Worm (Caenorhabditis elegans): ENCODE measurements around the gene sru-17.
A peak's percentile ranks its signal among the peaks of the same experiment; 100 is the strongest.

Gene sru-17

DNA sequence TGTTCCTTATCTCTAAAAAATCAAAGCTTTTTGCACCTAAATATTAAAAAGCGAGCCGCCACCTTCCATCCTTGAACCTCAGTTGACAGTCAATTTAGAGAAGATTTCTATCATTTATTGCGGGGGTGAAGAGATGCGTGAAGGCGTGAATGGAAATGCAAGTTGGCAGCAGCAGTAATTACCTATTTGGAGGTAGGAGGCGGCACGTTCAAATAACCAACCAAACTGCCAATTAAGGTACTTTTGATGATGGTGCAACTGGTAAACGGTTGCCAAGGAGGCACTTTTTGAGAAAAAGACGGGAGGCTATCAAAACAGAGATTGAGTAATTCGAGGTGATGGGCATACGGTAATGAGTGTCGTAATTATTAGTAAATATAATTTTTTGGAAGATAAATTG, 30.9 kb downstream of the sru-17 start:
- TF ChIP-seq nhr-85 (tag) (no peak), rnt-1 (tag; optimal IDR thresholded peaks at IDR 0.05) (no peak), aha-1 (tag; optimal IDR thresholded peaks at IDR 0.05) (no peak), nhr-20 (tag; optimal IDR thresholded peaks at IDR 0.05) (no peak), egl-27 (tag; optimal IDR thresholded peaks at IDR 0.05) (no peak), dsc-1 (tag; optimal IDR thresholded peaks at IDR 0.05) (no peak), mab-9 (GFP tag; IDR thresholded peaks at IDR 0.05) (no peak), xbp-1 (tag; optimal IDR thresholded peaks at IDR 0.05) (no peak), ces-1 (GFP tag; optimal IDR thresholded peaks at IDR 0.05) (no peak), ama-1 (optimal IDR thresholded peaks at IDR 0.05) (no peak), nhr-28 (tag; optimal IDR thresholded peaks at IDR 0.05) (no peak), lin-14 (GFP tag; optimal IDR thresholded peaks at IDR 0.05) (no peak), jun-1 (tag; optimal IDR thresholded peaks at IDR 0.05) (no peak)

DNA sequence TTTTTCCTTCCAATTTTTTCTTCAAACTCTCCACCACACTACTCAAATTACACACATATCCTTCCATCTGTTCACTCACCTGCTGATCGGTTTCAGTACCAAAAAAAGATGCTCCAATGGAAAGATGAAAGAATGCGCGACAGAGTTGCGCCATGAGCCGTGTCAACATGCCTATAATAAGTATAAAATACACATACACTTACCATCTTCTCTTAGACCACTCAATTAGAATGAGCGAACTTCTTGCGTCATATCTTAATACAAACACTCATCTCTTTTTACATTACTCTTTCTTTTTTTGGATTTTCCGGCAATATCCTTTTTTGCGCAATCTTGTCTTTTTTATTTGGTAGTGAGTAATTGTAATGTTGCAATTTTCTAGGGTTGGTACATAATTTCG, 32.2 kb downstream of the sru-17 start:
- TF ChIP-seq fos-1 (tag; optimal IDR thresholded peaks at IDR 0.05) = no peak
- TF ChIP-seq fkh-10 (GFP tag; optimal IDR thresholded peaks at IDR 0.05) = no peak
- no peak for TF ChIP-seq lin-13 (GFP tag; optimal IDR thresholded peaks at IDR 0.05)
- TF ChIP-seq sptf-1 (tag; optimal IDR thresholded peaks at IDR 0.05) = no peak
- TF ChIP-seq lin-15B (tag; optimal IDR thresholded peaks at IDR 0.05) = no peak
- no peak for TF ChIP-seq nhr-12 (tag; optimal IDR thresholded peaks at IDR 0.05)
- no peak for TF ChIP-seq efl-1 (optimal IDR thresholded peaks at IDR 0.05)
- TF ChIP-seq efl-1 (GFP tag; optimal IDR thresholded peaks at IDR 0.05 in 1 of 2) = no peak
- TF ChIP-seq egl-13 (tag; optimal IDR thresholded peaks at IDR 0.05) = no peak
- TF ChIP-seq lin-14 (GFP tag; optimal IDR thresholded peaks at IDR 0.05) = no peak
- no peak for TF ChIP-seq swsn-7 (tag; optimal IDR thresholded peaks at IDR 0.05)
- no peak for TF ChIP-seq ztf-11 (tag; optimal IDR thresholded peaks at IDR 0.05)

DNA sequence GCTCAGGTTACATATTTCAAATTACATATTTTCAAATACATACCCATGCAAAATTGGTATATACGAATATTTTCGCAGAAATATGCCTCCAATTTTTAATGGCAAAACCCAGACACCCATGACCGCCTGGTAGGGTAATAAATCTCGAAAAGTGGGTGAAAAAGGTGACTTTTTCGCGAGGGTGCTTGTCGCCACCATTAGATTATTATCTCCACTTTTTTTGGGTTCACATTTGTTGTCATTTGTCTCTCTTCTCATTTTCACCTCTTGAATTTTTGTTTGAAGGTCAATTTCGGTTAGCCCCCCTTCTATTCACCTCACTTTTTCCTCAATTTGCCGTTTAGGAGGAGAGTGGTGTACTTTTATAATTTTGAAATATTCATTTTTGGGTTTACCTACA, 34.7 kb downstream of the sru-17 start:
- TF ChIP-seq nhr-71 (tag; optimal IDR thresholded peaks at IDR 0.05) (no peak), skn-1 (tag; optimal IDR thresholded peaks at IDR 0.05) (no peak), F16B12.6 (tag; optimal IDR thresholded peaks at IDR 0.05) (no peak), swsn-7 (tag; optimal IDR thresholded peaks at IDR 0.05) (no peak), tlp-1 (tag; optimal IDR thresholded peaks at IDR 0.05) (no peak), blmp-1 (tag; optimal IDR thresholded peaks at IDR 0.05) (peak; percentile 13), nhr-11 (tag; optimal IDR thresholded peaks at IDR 0.05) (no peak), nhr-85 (tag) (peak; percentile 84), sox-4 (tag; optimal IDR thresholded peaks at IDR 0.05) (no peak), lin-14 (GFP tag; optimal IDR thresholded peaks at IDR 0.05) (peak; percentile 13), ceh-82 (tag; optimal IDR thresholded peaks at IDR 0.05) (no peak), lir-3 (tag; optimal IDR thresholded peaks at IDR 0.05; ENCODE audit: poor library complexity) (no peak), nhr-20 (tag; optimal IDR thresholded peaks at IDR 0.05) (no peak)

DNA sequence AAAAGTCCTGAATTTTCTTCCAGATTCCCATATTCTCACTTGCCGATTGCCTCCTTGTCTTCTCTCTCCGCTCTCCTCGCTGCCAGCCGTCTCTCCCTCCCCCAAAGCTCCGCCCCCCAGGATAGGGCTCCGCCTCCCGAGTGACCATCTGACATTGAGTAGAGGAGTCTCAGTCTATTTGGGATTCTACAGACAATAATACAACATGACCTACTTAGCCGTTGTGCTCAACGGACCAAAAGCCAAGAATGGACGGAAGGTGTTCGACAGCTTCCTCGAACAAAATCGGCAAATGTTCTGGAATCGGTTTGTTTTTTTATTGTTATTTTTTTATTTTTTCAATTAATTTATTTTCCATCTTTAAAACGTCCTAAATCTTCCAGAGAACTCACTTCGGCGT, 36.5 kb downstream of the sru-17 start, which contains the start of gene ham-1:
TSS of gene ham-1 (plus strand) at position 173 of the 400 bp plus-strand sequence.
- TF ChIP-seq lin-13 (GFP tag; optimal IDR thresholded peaks at IDR 0.05) (no peak), unc-30 (tag; optimal IDR thresholded peaks at IDR 0.05) (no peak)

DNA sequence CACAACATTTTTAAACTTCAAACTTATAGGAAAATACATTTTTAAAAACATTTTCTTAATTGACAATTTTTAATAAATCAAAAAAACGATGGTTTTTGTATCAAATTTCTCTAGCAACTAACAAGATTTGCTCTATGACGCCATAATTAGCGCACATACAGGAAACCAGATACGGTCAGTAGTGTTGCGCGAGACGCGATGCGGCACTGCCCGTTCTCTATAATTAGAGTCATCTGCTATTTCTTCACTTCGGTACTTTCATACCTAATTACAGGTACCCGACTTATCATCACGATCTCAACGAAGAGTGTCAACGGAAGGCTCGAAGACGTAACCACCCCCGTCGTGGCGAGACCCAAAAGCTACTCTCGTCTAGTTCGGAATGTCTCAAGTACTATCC, 39.1 kb downstream of the sru-17 start:
- no peak for TF ChIP-seq alr-1 (tag; optimal IDR thresholded peaks at IDR 0.05; ENCODE audit: borderline replicate concordance)
- TF ChIP-seq lsy-2 (tag; optimal IDR thresholded peaks at IDR 0.05) = no peak
- TF ChIP-seq C04F5.9 (tag; optimal IDR thresholded peaks at IDR 0.05) = no peak
- no peak for TF ChIP-seq lin-13 (GFP tag; optimal IDR thresholded peaks at IDR 0.05)
- TF ChIP-seq nhr-47 (tag; optimal IDR thresholded peaks at IDR 0.05) = no peak
- TF ChIP-seq vab-15 (tag; optimal IDR thresholded peaks at IDR 0.05) = no peak
- no peak for TF ChIP-seq efl-1 (optimal IDR thresholded peaks at IDR 0.05)
- TF ChIP-seq efl-1 (GFP tag; optimal IDR thresholded peaks at IDR 0.05 in 1 of 2) = no peak
- TF ChIP-seq ceh-8 (GFP tag; optimal IDR thresholded peaks at IDR 0.05) = no peak
- no peak for TF ChIP-seq ceh-88 (GFP tag; IDR thresholded peaks at IDR 0.05)

Measured in whole organism, L1 larva.